Worm (Caenorhabditis elegans) whole organism, late embryonic: ENCODE data around the gene T07F12.1.

Experiments used
- ama-1 ChIP-seq: fragments of 150-350 bp; optimal IDR thresholded peaks from 2 replicates; lab custom pipeline; 2014
- ceh-14 ChIP-seq: sonication (generic microtip); optimal IDR thresholded peaks from 2 replicates; lab custom pipeline; 2016; ENCODE audit warnings: missing genotype, missing genetic modification characterization, missing compliant biosample characterization
- elt-2 ChIP-seq: sonication (generic microtip); optimal IDR thresholded peaks from 2 replicates; lab custom pipeline; 2016; ENCODE audit warnings: missing genetic modification reagents, missing genetic modification characterization, missing compliant biosample characterization
- fkh-10 ChIP-seq: fragments of 150-350 bp; optimal IDR thresholded peaks from 2 replicates; lab custom pipeline; 2014; ENCODE audit warnings: missing biosample characterization, missing genetic modification reagents, missing genetic modification characterization
- hlh-30 ChIP-seq: sonication (generic microtip); optimal IDR thresholded peaks from 2 replicates; lab custom pipeline; 2017; ENCODE audit warnings: antibody characterized with exemption, missing genetic modification characterization, missing compliant biosample characterization; ENCODE audit not compliant: insufficient read depth
- nhr-232 ChIP-seq: sonication (generic microtip); optimal IDR thresholded peaks from 2 replicates; lab custom pipeline; 2016; ENCODE audit warnings: missing genetic modification characterization, missing compliant biosample characterization
- odd-2 ChIP-seq: sonication (generic microtip); optimal IDR thresholded peaks from 2 replicates; lab custom pipeline; 2017; ENCODE audit warnings: antibody characterized with exemption, mild to moderate bottlenecking, missing genetic modification characterization, missing compliant biosample characterization
- pha-4 ChIP-seq: fragments of 150-350 bp; optimal IDR thresholded peaks from 2 replicates; lab custom pipeline; 2018; ENCODE audit warnings: missing biosample characterization, missing genetic modification reagents, missing genetic modification characterization
- pqm-1 ChIP-seq: sonication (generic microtip); optimal IDR thresholded peaks from 2 replicates; lab custom pipeline; 2016; ENCODE audit warnings: missing genetic modification characterization, missing compliant biosample characterization
- sdc-2 ChIP-seq: sonication (generic microtip); optimal IDR thresholded peaks from 2 replicates; lab custom pipeline; 2016; ENCODE audit warnings: missing genotype, missing genetic modification characterization, missing compliant biosample characterization
- sox-4 ChIP-seq: sonication (generic microtip); optimal IDR thresholded peaks from 2 replicates; lab custom pipeline; 2017; ENCODE audit warnings: mild to moderate bottlenecking, missing genetic modification characterization, inconsistent platforms, missing compliant biosample characterization
- syd-9 ChIP-seq: sonication (generic microtip); optimal IDR thresholded peaks from 2 replicates; lab custom pipeline; 2016; ENCODE audit warnings: mild to moderate bottlenecking, missing genetic modification characterization, moderate library complexity, missing compliant biosample characterization
- tbx-2 ChIP-seq: sonication (generic microtip); optimal IDR thresholded peaks from 2 replicates; lab custom pipeline; 2016; ENCODE audit warnings: missing genetic modification characterization, missing compliant biosample characterization

DNA sequence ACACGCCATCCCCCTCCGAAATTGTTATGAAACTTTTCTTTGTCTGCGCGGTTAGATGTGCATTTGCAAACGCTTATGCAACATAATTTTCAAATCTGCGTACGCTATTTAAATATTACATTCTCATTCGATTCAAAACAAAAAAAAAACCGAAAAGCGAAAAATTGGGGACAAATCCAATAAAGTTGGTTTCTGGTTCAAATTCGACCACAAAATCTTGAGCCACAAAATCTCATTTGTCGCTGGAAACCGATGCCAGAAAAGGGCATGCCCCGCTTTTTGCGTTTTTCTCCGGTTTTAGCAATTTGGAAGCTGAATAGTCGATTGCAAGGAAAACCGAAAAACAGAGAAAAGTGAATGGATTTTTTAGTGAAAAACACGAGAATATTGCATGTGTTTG lies 38.2 kb downstream of the T07F12.1 start:
- no peak for TF ChIP-seq sox-4 (tag; lab: Kevin White, UChicago)
- TF ChIP-seq fkh-10 (GFP tag; lab: Kevin White, UChicago) = no peak
- no peak for TF ChIP-seq ama-1 (lab: Kevin White, UChicago)
- no peak for TF ChIP-seq hlh-30
- TF ChIP-seq pqm-1 (tag; lab: Kevin White, UChicago) = no peak
- no peak for TF ChIP-seq sdc-2 (tag; lab: Kevin White, UChicago)
- TF ChIP-seq nhr-232 = no peak
- TF ChIP-seq odd-2 (tag; lab: Kevin White, UChicago) = no peak
- no peak for TF ChIP-seq syd-9
- no peak for TF ChIP-seq elt-2
- TF ChIP-seq ceh-14 (tag; lab: Kevin White, UChicago) = no peak
- no peak for TF ChIP-seq tbx-2 (tag; lab: Kevin White, UChicago)
- TF ChIP-seq pha-4 (tag; lab: Kevin White, UChicago) = no peak
